Worm (Caenorhabditis elegans) whole organism, L2 larva: ENCODE measurements around the gene str-254.
A peak's percentile ranks its signal among the peaks of the same experiment; 100 is the strongest.

Source experiments
- F13H6.1 ChIP-seq: sonication (generic microtip); optimal IDR thresholded peaks from 2 replicates; lab custom pipeline; 2016; ENCODE audit warnings: missing genetic modification characterization, missing compliant biosample characterization
- R02D3.7 ChIP-seq: fragments of 150-350 bp; optimal IDR thresholded peaks from 2 replicates; lab custom pipeline; 2014; ENCODE audit warnings: missing biosample characterization, missing genetic modification characterization
- Y55F3AM.14 ChIP-seq: fragments of 200-800 bp; sonication (Bioruptor generic); optimal IDR thresholded peaks from 2 replicates; lab custom pipeline; 2018; ENCODE audit warnings: mild to moderate bottlenecking, missing genetic modification characterization, missing compliant biosample characterization
- ZK546.5 ChIP-seq: sonication (generic microtip); optimal IDR thresholded peaks from 2 replicates; lab custom pipeline; 2017; ENCODE audit warnings: missing biosample characterization, missing genetic modification characterization
- alr-1 ChIP-seq: fragments of 150-350 bp; optimal IDR thresholded peaks from 2 replicates; lab custom pipeline; 2014; ENCODE audit warnings: missing biosample characterization, missing genetic modification characterization
- aly-2 ChIP-seq: fragments of 150-350 bp; optimal IDR thresholded peaks from 2 replicates; lab custom pipeline; 2014; ENCODE audit warnings: missing biosample characterization, missing genetic modification characterization
- ceh-82 ChIP-seq: fragments of 150-350 bp; optimal IDR thresholded peaks from 2 replicates; lab custom pipeline; 2014; ENCODE audit warnings: missing biosample characterization, missing genetic modification characterization
- crh-2 ChIP-seq: sonication (generic microtip); optimal IDR thresholded peaks from 2 replicates; lab custom pipeline; 2017; ENCODE audit warnings: missing biosample characterization, missing genetic modification characterization
- dmd-4 ChIP-seq: sonication (generic microtip); optimal IDR thresholded peaks from 2 replicates; lab custom pipeline; 2017; ENCODE audit warnings: missing biosample characterization, missing genetic modification characterization
- egl-27 ChIP-seq: sonication (generic microtip); optimal IDR thresholded peaks from 3 replicates; lab custom pipeline; 2017; ENCODE audit warnings: missing biosample characterization, missing genetic modification reagents, missing genetic modification characterization
- elt-3 ChIP-seq: sonication (generic microtip); optimal IDR thresholded peaks from 2 replicates; lab custom pipeline; 2017; ENCODE audit warnings: missing biosample characterization, missing genetic modification characterization
- fos-1 ChIP-seq: fragments of 150-350 bp; optimal IDR thresholded peaks from 2 replicates; lab custom pipeline; 2014; ENCODE audit warnings: missing biosample characterization, missing genetic modification characterization
- gmeb-1 ChIP-seq: fragments of 150-350 bp; optimal IDR thresholded peaks from 2 replicates; lab custom pipeline; 2014; ENCODE audit warnings: missing biosample characterization, missing genetic modification characterization
- lin-13 ChIP-seq: fragments of 150-350 bp; optimal IDR thresholded peaks from 2 replicates; lab custom pipeline; 2014; ENCODE audit warnings: missing biosample characterization, missing genetic modification reagents, missing genetic modification characterization
- lin-39 ChIP-seq: fragments of 150-350 bp; optimal IDR thresholded peaks from 2 replicates; lab custom pipeline; 2014; ENCODE audit warnings: missing biosample characterization, missing genetic modification reagents, missing genetic modification characterization
- lsy-2 ChIP-seq, 2 experiments: fragments of 150-350 bp in 1 of 2; sonication (generic microtip) in 1 of 2; optimal IDR thresholded peaks; 2 replicates each; lab custom pipeline; 2014 to 2017; ENCODE audit warnings: missing biosample characterization in 2 of 2, missing genetic modification characterization in 2 of 2
- mbf-1 ChIP-seq: sonication (generic microtip); optimal IDR thresholded peaks from 2 replicates; lab custom pipeline; 2017; ENCODE audit warnings: missing biosample characterization, missing genetic modification characterization
- nhr-10 ChIP-seq: sonication (generic microtip); optimal IDR thresholded peaks from 2 replicates; lab custom pipeline; 2017; ENCODE audit warnings: missing biosample characterization, missing genetic modification characterization
- nhr-11 ChIP-seq: fragments of 150-350 bp; optimal IDR thresholded peaks from 2 replicates; lab custom pipeline; 2014; ENCODE audit warnings: missing biosample characterization, missing genetic modification characterization
- nhr-12 ChIP-seq: fragments of 150-350 bp; optimal IDR thresholded peaks from 2 replicates; lab custom pipeline; 2014; ENCODE audit warnings: missing biosample characterization, missing genetic modification characterization
- nhr-129 ChIP-seq: fragments of 150-350 bp; optimal IDR thresholded peaks from 2 replicates; lab custom pipeline; 2014; ENCODE audit warnings: missing biosample characterization, missing genetic modification characterization
- nhr-21 ChIP-seq: fragments of 150-350 bp; optimal IDR thresholded peaks from 2 replicates; lab custom pipeline; 2014; ENCODE audit warnings: missing biosample characterization, missing genetic modification characterization
- nhr-77 ChIP-seq: fragments of 150-350 bp; optimal IDR thresholded peaks from 2 replicates; lab custom pipeline; 2014; ENCODE audit warnings: missing biosample characterization, missing genetic modification characterization
- peb-1 ChIP-seq: fragments of 150-350 bp; optimal IDR thresholded peaks from 2 replicates; lab custom pipeline; 2014; ENCODE audit warnings: missing biosample characterization, missing genetic modification characterization
- sem-4 ChIP-seq: fragments of 150-350 bp; optimal IDR thresholded peaks from 2 replicates; lab custom pipeline; 2014; ENCODE audit warnings: missing biosample characterization, missing genetic modification reagents, missing genetic modification characterization
- skn-1 ChIP-seq: sonication (generic microtip); optimal IDR thresholded peaks from 2 replicates; lab custom pipeline; 2017; ENCODE audit warnings: missing biosample characterization, missing genetic modification characterization
- sma-3 ChIP-seq: sonication (generic microtip); optimal IDR thresholded peaks from 2 replicates; lab custom pipeline; 2016; ENCODE audit warnings: missing genetic modification reagents, missing genetic modification characterization, missing compliant biosample characterization
- sma-9 ChIP-seq, 2 experiments: fragments of 150-350 bp in 1 of 2; sonication (generic microtip) in 1 of 2; optimal IDR thresholded peaks; 2 replicates each; lab custom pipeline; 2014 to 2016; ENCODE audit warnings: missing genetic modification characterization in 2 of 2, mild to moderate bottlenecking in 1 of 2, missing biosample characterization in 1 of 2, missing compliant biosample characterization in 1 of 2, missing genetic modification reagents in 1 of 2, moderate library complexity in 1 of 2
- unc-39 ChIP-seq: fragments of 150-350 bp; optimal IDR thresholded peaks from 2 replicates; lab custom pipeline; 2014; ENCODE audit warnings: missing biosample characterization, missing genetic modification characterization
- unc-55 ChIP-seq: fragments of 150-350 bp; sonication (generic microtip); optimal IDR thresholded peaks from 3 replicates; lab custom pipeline; 2014; ENCODE audit warnings: missing biosample characterization, missing genetic modification reagents, missing genetic modification characterization
- unc-62 ChIP-seq: fragments of 150-350 bp; optimal IDR thresholded peaks from 2 replicates; lab custom pipeline; 2014; ENCODE audit warnings: missing biosample characterization, missing genetic modification reagents, missing genetic modification characterization
- zag-1 ChIP-seq: fragments of 150-350 bp; optimal IDR thresholded peaks from 2 replicates; lab custom pipeline; 2014; ENCODE audit warnings: missing biosample characterization, missing genetic modification characterization
- ztf-4 ChIP-seq: fragments of 150-350 bp; optimal IDR thresholded peaks from 2 replicates; lab custom pipeline; 2014; ENCODE audit warnings: missing biosample characterization, missing genetic modification characterization

The str-254 gene

DNA sequence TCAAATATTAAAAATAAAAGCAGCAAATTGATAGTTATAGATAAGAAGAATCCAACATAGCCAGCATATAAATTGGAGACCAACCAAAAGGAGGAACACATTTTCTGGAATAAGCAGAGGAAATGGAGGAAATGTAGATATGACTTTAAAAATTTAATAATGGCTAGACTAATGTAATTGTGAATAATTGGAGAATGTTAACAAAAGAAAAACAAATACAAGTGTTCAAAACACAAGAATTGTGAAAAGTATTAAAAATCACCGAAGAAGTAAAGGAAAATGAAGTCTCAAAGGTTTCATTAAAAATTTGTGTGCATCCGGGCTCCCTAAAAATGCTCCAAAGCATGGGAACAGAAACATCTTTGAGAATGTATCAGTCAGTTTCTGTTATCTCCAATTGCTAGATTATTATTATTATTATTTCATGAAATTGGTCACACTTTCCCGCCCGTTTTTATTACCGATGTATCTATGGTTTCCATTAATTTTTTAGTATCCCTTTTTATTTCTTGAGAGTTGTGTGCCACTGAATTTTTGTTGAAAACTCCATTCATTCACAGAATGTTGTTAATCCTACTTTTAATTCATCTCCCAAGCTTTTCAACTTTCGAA is 9.0 kb upstream of the str-254 start, which contains the start of the genes str-109 and F10A3.11:
Gene str-109, minus strand, starts transcription at position 101 of the 612 bp plus-strand sequence.
Gene F10A3.11, plus strand, starts transcription at position 562 of the 612 bp plus-strand sequence.
- TF ChIP-seq crh-2 (tag; lab: Kevin White, UChicago) (no peak), nhr-12 (no peak), unc-55 (GFP tag; lab: Kevin White, UChicago) (no peak), egl-27 (no peak)

DNA sequence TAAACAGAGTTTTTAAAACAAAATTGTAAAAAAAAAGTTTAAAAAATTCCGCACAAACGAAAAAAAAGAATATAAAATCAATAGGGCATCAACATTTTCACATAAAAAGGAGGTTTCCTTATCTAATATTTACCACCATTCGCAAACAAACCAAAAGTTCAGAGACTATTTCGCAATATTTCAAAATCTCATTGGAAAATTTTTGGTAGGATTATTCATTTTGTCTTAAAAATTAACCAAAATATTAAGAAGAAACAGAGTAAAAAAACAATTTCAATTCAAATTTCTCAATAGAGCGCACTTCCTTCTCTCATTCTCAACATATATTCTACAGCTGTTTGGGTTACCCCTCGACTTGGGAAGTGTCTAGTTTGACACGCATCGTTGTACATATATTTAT is 6.8 kb upstream of the str-254 start:
- no peak for TF ChIP-seq alr-1
- TF ChIP-seq unc-55 (GFP tag; lab: Kevin White, UChicago), result peak; percentile 56
- TF ChIP-seq sem-4 (tag; lab: Kevin White, UChicago), result no peak
- peak; percentile 62 for TF ChIP-seq fos-1 (tag; lab: Kevin White, UChicago)
- no peak for TF ChIP-seq F13H6.1
- no peak for TF ChIP-seq nhr-21 (tag; lab: Kevin White, UChicago)
- TF ChIP-seq nhr-129 (tag; lab: Kevin White, UChicago), result peak; percentile 83
- no peak for TF ChIP-seq Y55F3AM.14
- no peak for TF ChIP-seq nhr-10 (tag; lab: Kevin White, UChicago)
- no peak for TF ChIP-seq nhr-77 (tag; lab: Kevin White, UChicago)
- TF ChIP-seq, all 48 proteins: peak for 3

ce11 chrV:16159594-16159993 is 6.3 kb upstream of the str-254 start, which contains the start of gene F10A3.17:
Gene F10A3.17, minus strand, starts transcription at chrV:16159694.
- no peak for TF ChIP-seq unc-39 (tag; lab: Kevin White, UChicago)
- no peak for TF ChIP-seq F13H6.1
- no peak for TF ChIP-seq unc-62 (GFP tag; lab: Kevin White, UChicago)
- TF ChIP-seq gmeb-1 (tag; lab: Kevin White, UChicago), result no peak
- no peak for TF ChIP-seq ZK546.5 (tag; lab: Kevin White, UChicago)
- no peak for TF ChIP-seq nhr-129 (tag; lab: Kevin White, UChicago)

DNA sequence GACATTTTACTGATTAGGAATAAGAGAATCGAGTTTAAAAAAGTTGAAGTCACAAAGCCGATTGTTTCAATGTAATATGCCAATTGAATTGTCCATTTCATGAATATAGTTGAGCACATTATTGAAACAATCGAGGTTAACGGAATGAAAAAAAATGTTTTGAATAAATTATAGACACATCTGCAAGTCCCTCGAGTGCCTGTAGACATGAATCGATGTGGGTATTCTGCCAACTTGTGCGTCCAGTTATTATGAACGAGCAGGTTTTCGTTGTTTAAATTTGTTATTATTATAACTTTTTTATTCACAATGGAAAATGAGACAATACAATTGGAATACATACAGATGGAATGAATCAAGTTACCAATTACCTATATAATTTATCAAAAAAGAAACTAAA is 5.1 kb upstream of the str-254 start, which contains the start of gene str-99:
Gene str-99, minus strand, starts transcription at position 101 of the 400 bp plus-strand sequence.
- TF ChIP-seq sma-9 (GFP tag; optimal IDR thresholded peaks at IDR 0.05; lab: Kevin White, UChicago), result no peak
- TF ChIP-seq sma-9 (tag; optimal IDR thresholded peaks at IDR 0.05; lab: Kevin White, UChicago), result no peak
- TF ChIP-seq ztf-4 (tag; lab: Kevin White, UChicago), result no peak
- no peak for TF ChIP-seq unc-39 (tag; lab: Kevin White, UChicago)
- TF ChIP-seq ceh-82, result no peak
- TF ChIP-seq lin-39 (tag; lab: Kevin White, UChicago), result no peak
- TF ChIP-seq alr-1, result no peak
- TF ChIP-seq skn-1 (tag; lab: Kevin White, UChicago), result no peak
- no peak for TF ChIP-seq lin-13 (GFP tag; lab: Kevin White, UChicago)
- TF ChIP-seq peb-1 (tag; lab: Kevin White, UChicago), result no peak
- no peak for TF ChIP-seq ZK546.5 (tag; lab: Kevin White, UChicago)
- no peak for TF ChIP-seq nhr-21 (tag; lab: Kevin White, UChicago)
- no peak for TF ChIP-seq mbf-1 (tag; lab: Kevin White, UChicago)
- no peak for TF ChIP-seq zag-1 (tag; lab: Kevin White, UChicago)
- no peak for TF ChIP-seq nhr-12
- no peak for TF ChIP-seq elt-3 (tag; lab: Kevin White, UChicago)
- no peak for TF ChIP-seq F13H6.1
- no peak for TF ChIP-seq nhr-10 (tag; lab: Kevin White, UChicago)
- TF ChIP-seq gmeb-1 (tag; lab: Kevin White, UChicago), result no peak
- no peak for TF ChIP-seq lsy-2 (tag; optimal IDR thresholded peaks at IDR 0.05; lab: Kevin White, UChicago)
- TF ChIP-seq dmd-4 (tag; lab: Kevin White, UChicago), result no peak

DNA sequence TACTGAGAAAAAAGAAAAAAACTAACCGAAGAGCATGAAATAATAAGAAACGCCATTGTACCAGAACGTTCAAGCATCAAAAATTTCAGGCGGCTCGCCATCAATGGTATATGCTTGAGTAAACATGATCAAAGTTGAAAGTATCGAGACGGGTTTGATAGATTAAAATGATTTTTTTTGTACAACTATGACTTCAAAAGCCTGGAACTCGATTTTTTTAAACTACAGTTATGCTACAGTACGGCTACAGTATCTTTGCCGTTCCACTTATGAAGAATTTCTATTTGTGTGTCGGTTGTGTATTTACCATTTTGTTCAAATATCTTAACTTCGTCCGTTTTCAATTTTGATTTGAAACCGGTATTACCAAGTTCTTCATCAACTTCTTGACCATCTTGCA is 1.8 kb upstream of the str-254 start, which contains the start of gene str-97:
Gene str-97, minus strand, starts transcription at position 101 of the 400 bp plus-strand sequence.
- TF ChIP-seq lin-39 (tag; lab: Kevin White, UChicago) (no peak), R02D3.7 (tag; lab: Kevin White, UChicago) (no peak), nhr-12 (no peak), sma-3 (GFP tag; lab: Kevin White, UChicago) (no peak), ztf-4 (tag; lab: Kevin White, UChicago) (no peak), crh-2 (tag; lab: Kevin White, UChicago) (no peak), F13H6.1 (no peak), elt-3 (tag; lab: Kevin White, UChicago) (no peak), fos-1 (tag; lab: Kevin White, UChicago) (no peak), alr-1 (no peak), sem-4 (tag; lab: Kevin White, UChicago) (no peak), nhr-11 (tag; lab: Kevin White, UChicago) (no peak), aly-2 (tag; lab: Kevin White, UChicago) (no peak)
